Fruit fly (Drosophila melanogaster): ENCODE data around the gene Iyd.
A peak's percentile ranks its signal among the peaks of the same experiment; 100 is the strongest.

Iyd gene

DNA sequence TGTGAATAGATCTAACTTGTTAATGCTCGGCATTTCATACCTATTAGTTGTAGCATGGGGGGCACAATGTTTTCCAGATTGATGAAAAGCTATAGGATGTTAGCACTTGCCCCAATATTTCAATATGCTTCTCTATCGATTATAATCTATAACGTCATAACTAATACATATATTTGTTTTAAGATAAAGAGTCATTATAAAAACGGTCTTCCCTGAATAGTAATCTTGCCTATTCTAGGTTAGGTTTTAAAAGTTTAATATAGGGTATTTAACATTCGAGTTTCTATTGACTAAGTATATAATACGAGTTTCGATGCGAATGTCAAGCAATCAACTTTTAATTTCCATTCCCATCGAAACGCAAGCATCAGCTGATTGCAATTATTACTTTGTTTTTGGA lies 34.8 kb downstream of the Iyd start, which contains the start of the genes CG6321 and Blos2:
CG6321 (minus strand) TSS at position 25 of the 400 bp plus-strand sequence.
Blos2 (plus strand) TSS at position 372 of the 400 bp plus-strand sequence.
- TF ChIP-seq CG17801 (GFP tag; optimal IDR thresholded peaks at IDR 0.05; ENCODE audit: partially characterized antibody): peak; percentile 89

DNA sequence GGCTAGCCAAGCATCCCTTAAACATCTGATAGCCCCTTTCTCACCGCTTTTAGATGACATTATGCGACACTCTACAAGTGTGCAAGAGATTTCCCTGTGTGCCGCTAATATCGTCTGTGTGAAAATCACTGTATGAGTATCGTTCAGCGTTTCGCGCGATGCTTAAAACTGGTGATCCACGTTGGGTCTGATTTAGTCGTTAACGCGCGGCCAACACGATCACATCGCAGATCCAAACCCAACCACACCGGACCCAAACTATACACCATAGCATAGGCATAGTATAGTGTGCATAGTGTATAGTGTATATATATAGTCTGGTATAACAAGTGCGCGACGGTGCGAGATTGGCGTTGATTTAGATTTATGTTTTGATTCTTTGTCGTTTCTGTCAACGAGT lies 42.2 kb downstream of the Iyd start, which contains the start of gene CG7888:
CG7888 (plus strand) TSS at position 193 of the 400 bp plus-strand sequence.
- no peak for TF ChIP-seq CG17801 (GFP tag; optimal IDR thresholded peaks at IDR 0.05; ENCODE audit: partially characterized antibody)

DNA sequence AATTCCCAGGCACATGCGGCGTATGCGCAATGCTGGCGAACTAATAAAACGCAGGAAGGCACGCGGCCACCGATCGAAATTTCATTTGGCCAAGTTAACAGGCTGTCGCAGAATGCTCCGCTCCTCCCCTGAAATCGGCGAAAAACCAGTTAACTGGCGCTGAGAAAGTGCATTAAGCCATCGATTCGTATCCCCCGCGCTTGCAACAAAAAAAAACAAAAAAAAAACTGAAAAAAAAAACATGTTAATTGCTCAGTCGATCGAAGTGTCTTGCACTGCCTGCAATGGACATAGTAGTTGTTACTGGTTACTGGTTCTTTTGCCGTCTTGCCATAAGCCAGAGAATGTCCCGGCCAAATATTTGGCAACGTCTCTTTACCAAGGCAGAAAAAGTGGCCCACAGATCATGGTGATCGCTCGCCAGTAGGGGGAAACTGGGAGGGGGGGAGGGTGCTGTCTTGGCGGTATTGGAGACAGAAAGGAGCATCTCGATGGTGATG lies 43.2 kb downstream of the Iyd start:
- TF ChIP-seq CG17801 (GFP tag; optimal IDR thresholded peaks at IDR 0.05; ENCODE audit: partially characterized antibody): no peak

DNA sequence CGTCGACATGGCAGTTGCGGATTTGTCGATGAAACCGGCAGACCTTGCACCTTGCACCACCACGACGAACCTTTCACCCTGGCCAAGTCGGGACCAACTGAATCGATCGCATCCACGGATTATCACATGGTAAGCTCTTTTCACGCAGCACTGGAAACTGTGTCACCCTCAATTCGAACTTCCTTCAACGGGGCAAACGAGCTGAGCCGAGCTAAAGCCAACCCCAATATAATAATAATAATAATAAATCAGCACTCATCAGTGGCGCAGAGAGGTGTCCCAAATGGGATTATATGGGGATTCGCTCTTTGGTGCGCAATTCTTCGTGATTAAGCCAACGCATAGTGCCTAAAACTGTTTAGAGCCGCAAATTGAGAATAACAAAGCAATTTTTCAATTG lies 44.8 kb downstream of the Iyd start, which contains the start of gene CG43693:
CG43693 (minus strand) TSS at position 101 of the 400 bp plus-strand sequence.
- no peak for TF ChIP-seq CG17801 (GFP tag; optimal IDR thresholded peaks at IDR 0.05; ENCODE audit: partially characterized antibody)

DNA sequence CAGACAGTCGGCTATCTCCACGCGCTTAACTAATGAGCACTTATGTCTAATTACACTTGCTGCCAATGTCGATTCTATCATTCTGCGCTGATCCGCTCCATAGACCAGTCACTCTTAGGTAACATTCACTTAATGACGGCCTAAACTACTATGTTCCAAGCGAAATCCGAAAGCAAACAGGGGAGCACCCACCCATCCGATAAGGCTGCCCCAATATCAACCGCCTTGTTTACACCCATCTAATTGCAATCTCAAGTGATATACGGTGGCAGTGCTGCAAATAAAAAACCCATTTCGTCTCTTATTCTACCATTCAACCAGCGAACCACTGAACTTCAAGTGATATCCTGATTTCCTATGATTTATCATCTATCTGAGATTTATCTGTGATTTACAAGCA lies 46.6 kb downstream of the Iyd start:
- peak; percentile 25 for TF ChIP-seq CG17801 (GFP tag; optimal IDR thresholded peaks at IDR 0.05; ENCODE audit: partially characterized antibody)

DNA sequence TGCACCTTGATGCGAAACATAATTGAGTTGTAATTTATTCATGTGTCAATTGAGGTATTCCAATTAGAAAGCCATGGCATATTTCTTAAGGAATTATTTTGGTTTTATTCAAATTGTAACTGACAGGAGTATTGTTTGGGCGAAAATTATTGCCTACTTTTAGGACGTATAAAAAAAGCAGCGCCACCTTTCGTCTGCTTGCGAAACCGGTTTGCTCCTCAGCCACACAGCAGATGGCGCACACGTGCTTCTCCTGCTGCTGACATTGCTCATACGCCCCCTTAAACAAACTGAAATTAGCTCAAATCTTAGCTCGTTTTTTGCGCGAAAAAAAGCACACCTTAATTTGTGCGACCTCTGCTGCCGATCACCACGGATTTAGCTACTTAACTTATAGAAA lies 48.2 kb downstream of the Iyd start:
- TF ChIP-seq CG17801 (GFP tag; optimal IDR thresholded peaks at IDR 0.05; ENCODE audit: partially characterized antibody): peak; percentile 32

DNA sequence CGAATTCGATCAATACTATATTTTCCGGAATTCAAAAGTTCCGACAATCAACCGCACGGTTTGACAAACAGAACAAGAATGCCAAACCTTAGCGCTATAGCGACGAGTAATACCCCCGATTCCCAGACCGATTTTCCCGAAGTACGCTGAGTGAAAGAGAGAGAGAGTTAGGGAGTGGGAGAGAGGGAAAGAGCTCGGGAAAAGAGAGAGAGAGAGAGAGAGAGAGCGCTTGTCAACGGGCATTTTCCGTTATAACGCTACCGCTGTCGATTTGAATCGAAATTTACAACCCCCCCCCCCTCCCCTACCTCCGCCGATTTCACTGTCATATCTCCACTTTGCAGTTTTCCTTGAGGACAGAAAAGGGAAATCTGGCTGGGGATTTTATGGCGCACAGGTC lies 49.5 kb downstream of the Iyd start:
- TF ChIP-seq CG17801 (GFP tag; optimal IDR thresholded peaks at IDR 0.05; ENCODE audit: partially characterized antibody): peak; percentile 59

DNA sequence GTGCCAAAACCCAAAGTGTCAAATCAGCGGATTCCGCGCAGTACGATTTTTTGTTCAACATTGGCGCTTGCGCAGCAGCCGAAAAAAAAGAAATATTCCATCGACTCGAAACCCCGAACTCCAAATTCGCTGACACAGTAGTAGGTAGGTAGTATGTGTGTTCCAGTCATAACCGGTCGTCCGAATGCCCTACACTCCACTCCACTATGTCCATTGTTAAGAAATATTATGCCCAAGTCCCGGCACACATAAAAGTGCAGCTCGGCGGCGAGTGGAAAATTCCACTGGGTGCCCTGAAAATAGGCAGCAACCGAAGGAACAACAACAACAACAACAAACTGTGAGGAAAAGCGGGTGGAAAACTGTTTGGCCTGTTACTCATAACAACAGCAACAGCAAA lies 51.0 kb downstream of the Iyd start:
- TF ChIP-seq CG17801 (GFP tag; optimal IDR thresholded peaks at IDR 0.05; ENCODE audit: partially characterized antibody): no peak

DNA sequence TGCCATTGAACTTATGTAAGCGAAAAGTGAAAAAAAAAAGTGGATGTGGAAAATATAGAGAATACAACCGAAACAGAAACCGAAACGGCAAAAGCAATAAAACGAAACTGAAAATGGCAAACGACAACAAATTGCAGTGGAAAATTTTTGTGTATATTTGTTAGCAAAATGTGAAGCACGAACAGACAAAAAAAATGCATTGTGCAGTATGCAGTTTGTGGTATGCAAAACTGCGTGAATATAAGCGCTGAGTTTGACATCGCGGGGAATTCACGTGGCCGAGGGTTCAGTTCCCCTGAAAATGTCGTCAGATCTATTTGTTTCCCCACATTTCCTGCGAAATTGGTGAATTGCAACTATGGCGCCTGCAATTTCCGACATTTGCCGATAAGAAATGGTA lies 52.4 kb downstream of the Iyd start:
- TF ChIP-seq CG17801 (GFP tag; optimal IDR thresholded peaks at IDR 0.05; ENCODE audit: partially characterized antibody): peak; percentile 31

All from ovary, adult (tissue).